Worm (Caenorhabditis elegans) whole organism, late embryonic: ENCODE measurements around the gene din-1.

Experiments
- C08G9.2 ChIP-seq: sonication (generic microtip); optimal IDR thresholded peaks from 2 replicates; lab custom pipeline; 2016; ENCODE audit warnings: mild to moderate bottlenecking, missing genetic modification characterization, moderate library complexity, missing compliant biosample characterization
- C38D4.7 ChIP-seq: fragments of 200-800 bp; sonication (Bioruptor generic); optimal IDR thresholded peaks from 2 replicates; lab custom pipeline; 2018; ENCODE audit warnings: mild to moderate bottlenecking, missing genetic modification characterization, moderate library complexity, missing compliant biosample characterization
- K02D7.2 ChIP-seq: sonication (generic microtip); optimal IDR thresholded peaks from 2 replicates; lab custom pipeline; 2017; ENCODE audit warnings: mild to moderate bottlenecking, missing genetic modification characterization, missing compliant biosample characterization
- ahr-1 ChIP-seq: sonication (generic microtip); optimal IDR thresholded peaks from 2 replicates; lab custom pipeline; 2016; ENCODE audit warnings: missing genetic modification characterization, missing compliant biosample characterization
- ceh-14 ChIP-seq: sonication (generic microtip); optimal IDR thresholded peaks from 2 replicates; lab custom pipeline; 2016; ENCODE audit warnings: missing genotype, missing genetic modification characterization, missing compliant biosample characterization
- ceh-19 ChIP-seq: fragments of 200-800 bp; sonication (Bioruptor generic); optimal IDR thresholded peaks from 2 replicates; lab custom pipeline; 2018; ENCODE audit warnings: mild to moderate bottlenecking, missing genetic modification characterization, missing compliant biosample characterization
- ceh-2 ChIP-seq: sonication (generic microtip); optimal IDR thresholded peaks from 2 replicates; lab custom pipeline; 2016; ENCODE audit warnings: missing genotype, missing genetic modification characterization, missing compliant biosample characterization
- ceh-31 ChIP-seq: sonication (generic microtip); optimal IDR thresholded peaks from 2 replicates; lab custom pipeline; 2016; ENCODE audit warnings: missing genetic modification characterization, missing compliant biosample characterization
- ceh-34 ChIP-seq: sonication (generic microtip); optimal IDR thresholded peaks from 2 replicates; lab custom pipeline; 2016; ENCODE audit warnings: mild to moderate bottlenecking, missing genetic modification characterization, missing compliant biosample characterization
- ceh-9 ChIP-seq: sonication (generic microtip); optimal IDR thresholded peaks from 2 replicates; lab custom pipeline; 2016; ENCODE audit warnings: mild to moderate bottlenecking, missing genetic modification characterization, inconsistent platforms, missing compliant biosample characterization
- dve-1 ChIP-seq: sonication (generic microtip); optimal IDR thresholded peaks from 2 replicates; lab custom pipeline; 2017; ENCODE audit warnings: antibody characterized with exemption, mild to moderate bottlenecking, missing genetic modification characterization, missing compliant biosample characterization
- elt-2 ChIP-seq: sonication (generic microtip); optimal IDR thresholded peaks from 2 replicates; lab custom pipeline; 2016; ENCODE audit warnings: missing genetic modification reagents, missing genetic modification characterization, missing compliant biosample characterization
- elt-4 ChIP-seq: sonication (generic microtip); optimal IDR thresholded peaks from 2 replicates; lab custom pipeline; 2016; ENCODE audit warnings: missing genetic modification characterization, missing compliant biosample characterization
- eyg-1 ChIP-seq: sonication (generic microtip); optimal IDR thresholded peaks from 2 replicates; lab custom pipeline; 2016; ENCODE audit warnings: missing genotype, missing genetic modification characterization, missing compliant biosample characterization
- fax-1 ChIP-seq: sonication (generic microtip); optimal IDR thresholded peaks from 2 replicates; lab custom pipeline; 2016; ENCODE audit warnings: missing genotype, missing genetic modification characterization, missing compliant biosample characterization
- gmeb-2 ChIP-seq: sonication (generic microtip); optimal IDR thresholded peaks from 2 replicates; lab custom pipeline; 2016; ENCODE audit warnings: missing genetic modification characterization, inconsistent platforms, missing compliant biosample characterization
- hlh-13 ChIP-seq: fragments of 200-800 bp; sonication (Bioruptor generic); optimal IDR thresholded peaks from 2 replicates; lab custom pipeline; 2018; ENCODE audit warnings: mild to moderate bottlenecking, missing genetic modification characterization, missing compliant biosample characterization
- hlh-30 ChIP-seq: sonication (generic microtip); optimal IDR thresholded peaks from 2 replicates; lab custom pipeline; 2017; ENCODE audit warnings: antibody characterized with exemption, missing genetic modification characterization, missing compliant biosample characterization; ENCODE audit not compliant: insufficient read depth
- madf-2 ChIP-seq: sonication (generic microtip); optimal IDR thresholded peaks from 2 replicates; lab custom pipeline; 2017; ENCODE audit warnings: missing genetic modification characterization, missing compliant biosample characterization
- mec-3 ChIP-seq: sonication (generic microtip); optimal IDR thresholded peaks from 2 replicates; lab custom pipeline; 2016; ENCODE audit warnings: borderline replicate concordance, missing genetic modification characterization, missing compliant biosample characterization
- nfya-1 ChIP-seq: sonication (generic microtip); optimal IDR thresholded peaks from 2 replicates; lab custom pipeline; 2017; ENCODE audit warnings: missing genetic modification characterization, mild to moderate bottlenecking, missing compliant biosample characterization, antibody characterized with exemption, moderate library complexity
- nhr-11 ChIP-seq: fragments of 150-350 bp; optimal IDR thresholded peaks from 2 replicates; lab custom pipeline; 2014; ENCODE audit warnings: missing biosample characterization, missing genetic modification characterization
- npax-4 ChIP-seq: sonication (generic microtip); optimal IDR thresholded peaks from 2 replicates; lab custom pipeline; 2016; ENCODE audit warnings: missing genetic modification characterization, missing compliant biosample characterization
- pag-3 ChIP-seq: sonication (generic microtip); optimal IDR thresholded peaks from 2 replicates; lab custom pipeline; 2016; ENCODE audit warnings: missing compliant biosample characterization, missing genetic modification characterization, borderline replicate concordance
- pax-1 ChIP-seq: fragments of 150-350 bp; optimal IDR thresholded peaks from 2 replicates; lab custom pipeline; 2014; ENCODE audit warnings: missing biosample characterization, missing genetic modification characterization
- pha-4 ChIP-seq: fragments of 150-350 bp; optimal IDR thresholded peaks from 2 replicates; lab custom pipeline; 2018; ENCODE audit warnings: missing biosample characterization, missing genetic modification reagents, missing genetic modification characterization
- ref-2 ChIP-seq: sonication (generic microtip); optimal IDR thresholded peaks from 2 replicates; lab custom pipeline; 2016; ENCODE audit warnings: missing genetic modification characterization, missing compliant biosample characterization
- rnt-1 ChIP-seq: sonication (generic microtip); optimal IDR thresholded peaks from 2 replicates; lab custom pipeline; 2016; ENCODE audit warnings: missing genetic modification characterization, missing compliant biosample characterization
- sdc-2 ChIP-seq: sonication (generic microtip); optimal IDR thresholded peaks from 2 replicates; lab custom pipeline; 2016; ENCODE audit warnings: missing genotype, missing genetic modification characterization, missing compliant biosample characterization
- syd-9 ChIP-seq: sonication (generic microtip); optimal IDR thresholded peaks from 2 replicates; lab custom pipeline; 2016; ENCODE audit warnings: mild to moderate bottlenecking, missing genetic modification characterization, moderate library complexity, missing compliant biosample characterization
- tbx-2 ChIP-seq: sonication (generic microtip); optimal IDR thresholded peaks from 2 replicates; lab custom pipeline; 2016; ENCODE audit warnings: missing genetic modification characterization, missing compliant biosample characterization
- ttx-3 ChIP-seq: sonication (generic microtip); optimal IDR thresholded peaks from 2 replicates; lab custom pipeline; 2016; ENCODE audit warnings: missing genetic modification reagents, missing genetic modification characterization, missing compliant biosample characterization
- unc-3 ChIP-seq, 2 experiments: fragments of 200-800 bp in 1 of 2; sonication (Bioruptor generic) in 1 of 2; sonication (generic microtip) in 1 of 2; conservative IDR thresholded peaks in 1 of 2; optimal IDR thresholded peaks in 1 of 2; 2 replicates each; pipeline versions ENCODE4 v1.3.6 to Lab custom; 2016 to 2022; ENCODE audit warnings: missing compliant biosample characterization in 2 of 2, missing genetic modification characterization in 2 of 2, missing genetic modification reagents in 1 of 2
- unc-42 ChIP-seq: sonication (generic microtip); optimal IDR thresholded peaks from 2 replicates; lab custom pipeline; 2016; ENCODE audit warnings: missing genotype, missing genetic modification characterization, missing compliant biosample characterization
- unc-86 ChIP-seq: sonication (generic microtip); optimal IDR thresholded peaks from 2 replicates; lab custom pipeline; 2016; ENCODE audit warnings: missing genetic modification characterization, missing compliant biosample characterization

din-1 gene

ce11 chrII:11591558-11591957 is 41.9 kb downstream of the din-1 start:
- TF ChIP-seq hlh-13 (GFP tag; lab: Kevin White, UChicago) (no peak), ttx-3 (tag; lab: Kevin White, UChicago) (no peak), nfya-1 (no peak), sdc-2 (tag; lab: Kevin White, UChicago) (no peak)

- TF ChIP-seq elt-4 (tag; lab: Kevin White, UChicago) (no peak), fax-1 (tag; lab: Kevin White, UChicago) (no peak), elt-2 (tag; lab: Kevin White, UChicago) (no peak), ref-2 (tag; lab: Kevin White, UChicago) (no peak), dve-1 (tag; lab: Kevin White, UChicago) (no peak), ceh-9 (tag; lab: Kevin White, UChicago) (no peak), ceh-34 (tag; lab: Kevin White, UChicago) (no peak), unc-42 (tag; lab: Kevin White, UChicago) (no peak), eyg-1 (tag; lab: Kevin White, UChicago) (no peak)
Observed at ce11 chrII:11588304-11588703, 45.1 kb downstream of the din-1 start.

- TF ChIP-seq syd-9 (no peak), gmeb-2 (no peak)
- TF ChIP-seq, all 69 proteins: peak for 0
Observed at ce11 chrII:11582698-11583097, 50.7 kb downstream of the din-1 start, which contains the start of gene ints-7. TSS of gene ints-7 (plus strand) at chrII:11582849.

ce11 chrII:11578327-11578726 is 55.1 kb downstream of the din-1 start, which contains the start of gene smc-6:
TSS of gene smc-6 (plus strand) at chrII:11578716.
- TF ChIP-seq fax-1 (tag; lab: Kevin White, UChicago) (no peak), unc-86 (tag; lab: Kevin White, UChicago) (no peak), pha-4 (tag; lab: Kevin White, UChicago) (no peak), rnt-1 (tag; lab: Kevin White, UChicago) (no peak), ceh-31 (tag; lab: Kevin White, UChicago) (peak; percentile 39), tbx-2 (no peak), eyg-1 (tag; lab: Kevin White, UChicago) (no peak), nhr-11 (tag; lab: Kevin White, UChicago) (no peak), ceh-19 (GFP tag; lab: Kevin White, UChicago) (no peak), ceh-2 (peak; percentile 14), C08G9.2 (tag; lab: Kevin White, UChicago) (peak; percentile 20), pag-3 (tag; lab: Kevin White, UChicago) (no peak), unc-3 (GFP tag; conservative IDR thresholded peaks at IDR 0.05; lab: Robert Waterston, UW) (no peak), unc-3 (tag; optimal IDR thresholded peaks at IDR 0.05; lab: Kevin White, UChicago) (no peak), npax-4 (no peak), unc-42 (tag; lab: Kevin White, UChicago) (peak; percentile 4), dve-1 (tag; lab: Kevin White, UChicago) (no peak)

ce11 chrII:11577861-11578260 is 55.5 kb downstream of the din-1 start:
- TF ChIP-seq madf-2 (no peak), fax-1 (tag; lab: Kevin White, UChicago) (no peak), mec-3 (tag; lab: Kevin White, UChicago) (no peak), C38D4.7 (GFP tag; lab: Kevin White, UChicago) (no peak), ttx-3 (tag; lab: Kevin White, UChicago) (no peak), K02D7.2 (no peak), tbx-2 (no peak), pax-1 (tag; lab: Kevin White, UChicago) (no peak), rnt-1 (tag; lab: Kevin White, UChicago) (no peak), ceh-14 (no peak), unc-86 (tag; lab: Kevin White, UChicago) (no peak), hlh-30 (no peak), ahr-1 (tag; lab: Kevin White, UChicago) (no peak), ceh-31 (tag; lab: Kevin White, UChicago) (no peak), pha-4 (tag; lab: Kevin White, UChicago) (no peak), eyg-1 (tag; lab: Kevin White, UChicago) (no peak)
